Worm (Caenorhabditis elegans) whole organism, mixed stage, embryonic: Measurements from ENCODE around the gene sptl-1.

Experiments used
- blmp-1 ChIP-seq: fragments of 150-350 bp; optimal IDR thresholded peaks from 2 replicates; lab custom pipeline; 2014; ENCODE audit warnings: missing biosample characterization, missing genetic modification characterization
- ceh-39 ChIP-seq: fragments of 150-350 bp; optimal IDR thresholded peaks from 2 replicates; lab custom pipeline; 2014; ENCODE audit warnings: missing biosample characterization, missing genetic modification characterization
- ceh-43 ChIP-seq: fragments of 200-800 bp; sonication (Bioruptor generic); optimal IDR thresholded peaks from 2 replicates; lab custom pipeline; 2018; ENCODE audit warnings: mild to moderate bottlenecking, missing genetic modification characterization, moderate library complexity, missing compliant biosample characterization
- ceh-83 ChIP-seq: fragments of 200-800 bp; sonication (Bioruptor generic); optimal IDR thresholded peaks from 2 replicates; lab custom pipeline; 2018; ENCODE audit warnings: mild to moderate bottlenecking, missing genetic modification characterization, missing compliant biosample characterization
- cnd-1 ChIP-seq: fragments of 200-800 bp; sonication (Bioruptor generic); optimal IDR thresholded peaks from 2 replicates; lab custom pipeline; 2018; ENCODE audit warnings: mild to moderate bottlenecking, missing genetic modification characterization, missing compliant biosample characterization
- drap-1 ChIP-seq: fragments of 200-800 bp; sonication (Bioruptor generic); optimal IDR thresholded peaks from 3 replicates; lab custom pipeline; 2018; ENCODE audit warnings: mild to moderate bottlenecking, missing genetic modification characterization, missing compliant biosample characterization
- elt-3 ChIP-seq: fragments of 150-350 bp; optimal IDR thresholded peaks from 2 replicates; lab custom pipeline; 2014; ENCODE audit warnings: missing biosample characterization, missing genetic modification characterization
- hlh-1 ChIP-seq: fragments of 150-350 bp; optimal IDR thresholded peaks from 2 replicates; lab custom pipeline; 2014; ENCODE audit warnings: missing biosample characterization, missing genetic modification reagents, missing genetic modification characterization
- lsy-2 ChIP-seq: fragments of 150-350 bp; optimal IDR thresholded peaks from 2 replicates; lab custom pipeline; 2014; ENCODE audit warnings: missing biosample characterization, missing genetic modification characterization
- mep-1 ChIP-seq: fragments of 150-350 bp; optimal IDR thresholded peaks from 2 replicates; lab custom pipeline; 2017; ENCODE audit warnings: missing biosample characterization, missing genetic modification reagents, missing genetic modification characterization, inconsistent platforms
- mls-2 ChIP-seq: sonication (generic microtip); optimal IDR thresholded peaks from 2 replicates; lab custom pipeline; 2016; ENCODE audit warnings: mild to moderate bottlenecking, missing genetic modification characterization, moderate library complexity, missing compliant biosample characterization
- nhr-2 ChIP-seq: fragments of 150-350 bp; optimal IDR thresholded peaks from 2 replicates; lab custom pipeline; 2014; ENCODE audit warnings: missing biosample characterization, missing genetic modification characterization
- nhr-237 ChIP-seq: fragments of 150-350 bp; optimal IDR thresholded peaks from 2 replicates; lab custom pipeline; 2014; ENCODE audit warnings: missing biosample characterization, missing genetic modification characterization
- nhr-76 ChIP-seq: sonication (generic microtip); optimal IDR thresholded peaks from 2 replicates; lab custom pipeline; 2017; ENCODE audit warnings: missing biosample characterization, missing genetic modification characterization
- unc-39 ChIP-seq: fragments of 150-350 bp; optimal IDR thresholded peaks from 2 replicates; lab custom pipeline; 2014; ENCODE audit warnings: missing biosample characterization, missing genetic modification characterization
- ztf-11 ChIP-seq: fragments of 150-350 bp; optimal IDR thresholded peaks from 2 replicates; lab custom pipeline; 2014; ENCODE audit warnings: missing biosample characterization, missing genetic modification characterization

Gene sptl-1

ce11 chrII:105889-106288 is 54.4 kb downstream of the sptl-1 start, which contains the start of gene txt-1:
Gene txt-1 (plus strand): TSS chrII:106189.
- TF ChIP-seq nhr-2 (no peak), ztf-11 (tag; lab: Kevin White, UChicago) (no peak), mep-1 (tag; lab: Kevin White, UChicago) (no peak), hlh-1 (tag; lab: Kevin White, UChicago) (no peak), drap-1 (no peak), ceh-43 (GFP tag; lab: Kevin White, UChicago) (no peak), unc-39 (tag; lab: Kevin White, UChicago) (no peak), lsy-2 (no peak), mls-2 (tag; lab: Kevin White, UChicago) (no peak), elt-3 (tag; lab: Kevin White, UChicago) (no peak), nhr-237 (no peak), ceh-83 (GFP tag; lab: Kevin White, UChicago) (no peak), nhr-76 (no peak), blmp-1 (tag; lab: Kevin White, UChicago) (no peak), ceh-39 (tag; lab: Kevin White, UChicago) (no peak), cnd-1 (tag; lab: Kevin White, UChicago) (no peak)
